Fruit fly (Drosophila melanogaster) whole organism, embryonic: ENCODE data around the gene Pvf1.

Experiments
- BEAF-32 ChIP-seq: fragments of 200-800 bp; sonication (Bioruptor generic); optimal IDR thresholded peaks from 3 replicates; lab custom pipeline; 2017; ENCODE audit warnings: missing biosample characterization, missing genetic modification characterization, mild to moderate bottlenecking, moderate library complexity, missing genetic modification reagents
- CG10366 ChIP-seq: fragments of 200-800 bp; sonication (Bioruptor generic); IDR thresholded peaks from 2 replicates; pipeline ENCODE4 v1.3.6; 2022; ENCODE audit warnings: missing biosample characterization, missing genetic modification characterization
- CG11085 ChIP-seq: fragments of 200-800 bp; sonication (Bioruptor generic); IDR thresholded peaks from 2 replicates; pipeline ENCODE4 v1.3.6; 2022; ENCODE audit warnings: missing biosample characterization, missing genetic modification characterization
- CG13424 ChIP-seq: fragments of 200-800 bp; sonication (Bioruptor generic); optimal IDR thresholded peaks from 2 replicates; lab custom pipeline; 2019; ENCODE audit warnings: missing biosample characterization, mild to moderate bottlenecking, missing genetic modification characterization, moderate library complexity
- CG13775 ChIP-seq: fragments of 200-800 bp; sonication (Bioruptor generic); optimal IDR thresholded peaks from 3 replicates; lab custom pipeline; 2017; ENCODE audit warnings: missing biosample characterization, mild to moderate bottlenecking, missing genetic modification characterization
- CG14860 ChIP-seq: fragments of 200-800 bp; sonication (Bioruptor generic); IDR thresholded peaks from 3 replicates; pipeline ENCODE4 v1.3.6; 2022; ENCODE audit warnings: missing biosample characterization, missing genetic modification characterization; ENCODE audit not compliant: partially characterized antibody
- CG15073 ChIP-seq: fragments of 200-800 bp; sonication (Bioruptor generic); optimal IDR thresholded peaks from 2 replicates; lab custom pipeline; 2016; ENCODE audit warnings: missing biosample characterization, missing genetic modification characterization
- CG15514 ChIP-seq: fragments of 200-800 bp; sonication (Bioruptor generic); optimal IDR thresholded peaks from 3 replicates; lab custom pipeline; 2017; ENCODE audit warnings: missing biosample characterization, missing genetic modification characterization, mild to moderate bottlenecking, moderate library complexity, missing genetic modification reagents
- CG16863 ChIP-seq: fragments of 200-800 bp; sonication (Bioruptor generic); optimal IDR thresholded peaks from 3 replicates; lab custom pipeline; 2016; ENCODE audit warnings: missing biosample characterization, missing genetic modification characterization
- CG17359 ChIP-seq: fragments of 200-800 bp; sonication (Bioruptor generic); optimal IDR thresholded peaks from 3 replicates; lab custom pipeline; 2018; ENCODE audit warnings: missing biosample characterization, mild to moderate bottlenecking, missing genetic modification characterization, moderate library complexity
- CG2120 ChIP-seq: fragments of 200-800 bp; sonication (Bioruptor generic); optimal IDR thresholded peaks from 3 replicates; lab custom pipeline; 2016; ENCODE audit warnings: missing biosample characterization, missing genetic modification characterization
- CG2712 ChIP-seq: fragments of 200-800 bp; optimal IDR thresholded peaks from 3 replicates; lab custom pipeline; 2019; ENCODE audit warnings: missing biosample characterization, mild to moderate bottlenecking, missing genetic modification characterization, moderate library complexity
- CG30020 ChIP-seq: fragments of 200-800 bp; optimal IDR thresholded peaks from 2 replicates; lab custom pipeline; 2019; ENCODE audit warnings: missing biosample characterization, mild to moderate bottlenecking, missing genetic modification characterization, moderate library complexity
- CG34224 ChIP-seq: fragments of 200-800 bp; sonication (Bioruptor generic); IDR thresholded peaks from 3 replicates; pipeline ENCODE4 v1.3.6; 2022; ENCODE audit warnings: missing biosample characterization, missing genetic modification characterization; ENCODE audit not compliant: partially characterized antibody
- CG6791 ChIP-seq: fragments of 200-800 bp; sonication (Bioruptor generic); IDR thresholded peaks from 3 replicates; pipeline ENCODE4 v1.3.6; 2022; ENCODE audit warnings: missing biosample characterization, missing genetic modification characterization; ENCODE audit not compliant: partially characterized antibody
- CG7357 ChIP-seq: fragments of 200-800 bp; sonication (Bioruptor generic); IDR thresholded peaks from 3 replicates; pipeline ENCODE4 v1.3.6; 2022; ENCODE audit warnings: missing biosample characterization, missing genetic modification characterization
- CG7963 ChIP-seq: fragments of 200-800 bp; sonication (Bioruptor generic); IDR thresholded peaks from 3 replicates; pipeline ENCODE4 v1.3.6; 2022; ENCODE audit warnings: missing biosample characterization, missing genetic modification characterization; ENCODE audit not compliant: partially characterized antibody
- CG8388 ChIP-seq: fragments of 200-800 bp; sonication (Bioruptor generic); optimal IDR thresholded peaks from 2 replicates; lab custom pipeline; 2019; ENCODE audit warnings: missing biosample characterization, mild to moderate bottlenecking, missing genetic modification characterization, moderate library complexity
- CG8478 ChIP-seq: fragments of >200 bp; optimal IDR thresholded peaks from 2 replicates; lab custom pipeline; 2018
- CrebB ChIP-seq: fragments of 200-800 bp; sonication (Bioruptor generic); optimal IDR thresholded peaks from 3 replicates; lab custom pipeline; 2018; ENCODE audit warnings: missing biosample characterization, mild to moderate bottlenecking, missing genetic modification characterization
- Dref ChIP-seq: fragments of 200-800 bp; sonication (Bioruptor generic); IDR thresholded peaks from 2 replicates; pipeline ENCODE4 v1.3.6; 2022; ENCODE audit warnings: missing biosample characterization, missing genetic modification characterization
- ERR ChIP-seq: fragments of 200-800 bp; sonication (Bioruptor generic); optimal IDR thresholded peaks from 2 replicates; lab custom pipeline; 2016; ENCODE audit warnings: missing biosample characterization, missing genetic modification characterization
- Fer2 ChIP-seq: fragments of 200-800 bp; sonication (Bioruptor generic); optimal IDR thresholded peaks from 2 replicates; lab custom pipeline; 2018; ENCODE audit warnings: missing biosample characterization, mild to moderate bottlenecking, missing genetic modification characterization, moderate library complexity
- H2.0 ChIP-seq: fragments of 200-800 bp; sonication (Bioruptor generic); IDR thresholded peaks from 2 replicates; pipeline ENCODE4 v1.3.6; 2022; ENCODE audit warnings: missing biosample characterization, missing genetic modification characterization
- HLH4C ChIP-seq: fragments of 200-800 bp; sonication (Bioruptor generic); IDR thresholded peaks from 3 replicates; pipeline ENCODE4 v1.3.6; 2022; ENCODE audit warnings: missing biosample characterization, missing genetic modification characterization; ENCODE audit not compliant: partially characterized antibody
- HmgZ ChIP-seq: fragments of 200-800 bp; sonication (Bioruptor generic); optimal IDR thresholded peaks from 2 replicates; lab custom pipeline; 2018; ENCODE audit warnings: missing biosample characterization, mild to moderate bottlenecking, missing genetic modification characterization
- Hr3 ChIP-seq: fragments of 200-800 bp; sonication (Bioruptor generic); optimal IDR thresholded peaks from 3 replicates; lab custom pipeline; 2016; ENCODE audit warnings: missing biosample characterization, missing genetic modification characterization
- Hr51 ChIP-seq, 2 experiments: fragments of 200-800 bp; sonication (Bioruptor generic); optimal IDR thresholded peaks; 2 replicates in 1 of 2; 3 replicates in 1 of 2; lab custom pipeline; 2016 to 2018; ENCODE audit warnings: missing biosample characterization in 2 of 2, missing genetic modification characterization in 2 of 2, mild to moderate bottlenecking in 1 of 2, moderate library complexity in 1 of 2
- MESR4 ChIP-seq: fragments of 200-800 bp; sonication (Bioruptor generic); optimal IDR thresholded peaks from 2 replicates; lab custom pipeline; 2018; ENCODE audit warnings: missing biosample characterization, mild to moderate bottlenecking, missing genetic modification characterization, moderate library complexity
- Sox102F ChIP-seq: fragments of 200-800 bp; sonication (Bioruptor generic); optimal IDR thresholded peaks from 2 replicates; lab custom pipeline; 2018; ENCODE audit warnings: missing biosample characterization, mild to moderate bottlenecking, missing genetic modification characterization, moderate library complexity
- Ssrp ChIP-seq: fragments of 200-800 bp; sonication (Bioruptor generic); optimal IDR thresholded peaks from 2 replicates; lab custom pipeline; 2018; ENCODE audit warnings: missing biosample characterization, mild to moderate bottlenecking, missing genetic modification characterization, moderate library complexity
- ato ChIP-seq: fragments of 200-800 bp; sonication (Bioruptor generic); IDR thresholded peaks from 2 replicates; pipeline ENCODE4 v1.3.6; 2022; ENCODE audit warnings: missing biosample characterization, missing genetic modification characterization; ENCODE audit not compliant: partially characterized antibody
- bbx ChIP-seq: fragments of 200-800 bp; sonication (Bioruptor generic); IDR thresholded peaks from 2 replicates; pipeline ENCODE4 v1.3.6; 2022; ENCODE audit warnings: missing biosample characterization, missing genetic modification characterization; ENCODE audit not compliant: partially characterized antibody
- crol ChIP-seq: fragments of 200-800 bp; sonication (Bioruptor generic); IDR thresholded peaks from 2 replicates; pipeline ENCODE4 v1.3.6; 2022; ENCODE audit warnings: missing biosample characterization, missing genetic modification characterization
- eyg ChIP-seq: fragments of 200-800 bp; sonication (Bioruptor generic); optimal IDR thresholded peaks from 3 replicates; lab custom pipeline; 2016; ENCODE audit warnings: missing biosample characterization, missing genetic modification characterization
- ftz-f1 ChIP-seq: fragments of 200-800 bp; sonication (Bioruptor generic); optimal IDR thresholded peaks from 2 replicates; lab custom pipeline; 2016; ENCODE audit warnings: missing biosample characterization, missing genetic modification characterization
- gem ChIP-seq: fragments of 200-800 bp; sonication (Bioruptor generic); optimal IDR thresholded peaks from 2 replicates; lab custom pipeline; 2019; ENCODE audit warnings: missing biosample characterization, mild to moderate bottlenecking, missing genetic modification characterization, moderate library complexity
- grau ChIP-seq: fragments of 200-800 bp; optimal IDR thresholded peaks from 3 replicates; lab custom pipeline; 2019; ENCODE audit warnings: missing biosample characterization, mild to moderate bottlenecking, missing genetic modification characterization, moderate library complexity
- her ChIP-seq: fragments of 200-800 bp; sonication (Bioruptor generic); optimal IDR thresholded peaks from 2 replicates; lab custom pipeline; 2016; ENCODE audit warnings: missing biosample characterization, missing genetic modification characterization
- klu ChIP-seq: fragments of 200-800 bp; sonication (Bioruptor generic); IDR thresholded peaks from 2 replicates; pipeline ENCODE4 v1.3.6; 2022; ENCODE audit warnings: missing biosample characterization, missing genetic modification characterization
- nau ChIP-seq: fragments of 200-800 bp; sonication (Bioruptor generic); optimal IDR thresholded peaks from 3 replicates; lab custom pipeline; 2017; ENCODE audit warnings: missing biosample characterization, mild to moderate bottlenecking, missing genetic modification characterization, missing genetic modification reagents
- nmo ChIP-seq: fragments of 200-800 bp; sonication (Bioruptor generic); optimal IDR thresholded peaks from 2 replicates; lab custom pipeline; 2018; ENCODE audit warnings: missing biosample characterization, mild to moderate bottlenecking, missing genetic modification characterization, moderate library complexity
- pita ChIP-seq: fragments of 200-800 bp; sonication (Bioruptor generic); optimal IDR thresholded peaks from 2 replicates; lab custom pipeline; 2017; ENCODE audit warnings: missing biosample characterization, mild to moderate bottlenecking, missing genetic modification characterization
- run ChIP-seq: fragments of 200-800 bp; sonication (Bioruptor generic); optimal IDR thresholded peaks from 3 replicates; lab custom pipeline; 2018; ENCODE audit warnings: missing biosample characterization, mild to moderate bottlenecking, missing genetic modification characterization
- stc ChIP-seq: fragments of 200-800 bp; sonication (Bioruptor generic); IDR thresholded peaks from 2 replicates; pipeline ENCODE4 v1.3.6; 2022; ENCODE audit warnings: missing biosample characterization, missing genetic modification characterization
- stwl ChIP-seq: fragments of 200-800 bp; sonication (Bioruptor generic); optimal IDR thresholded peaks from 3 replicates; lab custom pipeline; 2018; ENCODE audit warnings: missing biosample characterization, mild to moderate bottlenecking, missing genetic modification characterization, moderate library complexity
- tin ChIP-seq: fragments of 200-800 bp; sonication (Bioruptor generic); optimal IDR thresholded peaks from 3 replicates; lab custom pipeline; 2016; ENCODE audit warnings: missing biosample characterization, missing genetic modification characterization
- wdn ChIP-seq: fragments of 200-800 bp; sonication (Bioruptor generic); IDR thresholded peaks from 2 replicates; pipeline ENCODE4 v1.3.6; 2022; ENCODE audit warnings: missing biosample characterization, missing genetic modification characterization
- wor ChIP-seq: fragments of 200-800 bp; sonication (Bioruptor generic); IDR thresholded peaks from 2 replicates; pipeline ENCODE4 v1.3.6; 2022; ENCODE audit warnings: missing biosample characterization, missing genetic modification characterization

Pvf1 gene

dm6 chrX:18857356-18857807, 24.9 kb downstream of the Pvf1 start, which contains the start of gene CG7322 (continued):
- peak; percentile 10 for TF ChIP-seq CG15514 (GFP tag; lab: Kevin White, UChicago)
- TF ChIP-seq H2.0 (GFP tag; lab: Robert Waterston, UW): no peak
- no peak for TF ChIP-seq CG8388 (GFP tag; lab: Kevin White, UChicago)
- TF ChIP-seq ERR (GFP tag; lab: Kevin White, UChicago): peak; percentile 90
- TF ChIP-seq CrebB (tag; lab: Kevin White, UChicago): no peak
- TF ChIP-seq CG11085 (GFP tag; lab: Robert Waterston, UW): no peak
- no peak for TF ChIP-seq wdn (GFP tag; lab: Robert Waterston, UW)
- no peak for TF ChIP-seq CG15073 (GFP tag; lab: Kevin White, UChicago)
- no peak for TF ChIP-seq Sox102F (GFP tag; lab: Kevin White, UChicago)
- TF ChIP-seq ftz-f1 (GFP tag; lab: Kevin White, UChicago): peak; percentile 85
- TF ChIP-seq run: no peak
- TF ChIP-seq CG8478 (lab: Kevin White, UChicago): no peak
- no peak for TF ChIP-seq Fer2 (tag; lab: Kevin White, UChicago)
- peak; percentile 75 for TF ChIP-seq crol
- no peak for TF ChIP-seq CG2712 (tag; lab: Kevin White, UChicago)
- no peak for TF ChIP-seq klu (GFP tag; lab: Robert Waterston, UW)

- TF ChIP-seq HmgZ (no peak), CG30020 (tag; lab: Kevin White, UChicago) (peak; percentile 91), Dref (GFP tag; lab: Robert Waterston, UW) (peak; percentile 80), CG13424 (tag; lab: Kevin White, UChicago) (peak; percentile 38), stwl (peak; percentile 78), stc (no peak), grau (tag; lab: Kevin White, UChicago) (peak; percentile 33), CG13775 (no peak), nmo (GFP tag; lab: Kevin White, UChicago) (peak; percentile 51), eyg (GFP tag; lab: Kevin White, UChicago) (no peak), CG6791 (GFP tag; lab: Robert Waterston, UW) (peak; percentile 82), Ssrp (tag; lab: Kevin White, UChicago) (peak; percentile 29), tin (GFP tag; lab: Kevin White, UChicago) (no peak), MESR4 (GFP tag; lab: Kevin White, UChicago) (peak; percentile 26), ato (peak; percentile 25; the same call in 1 of the 2 replicates), BEAF-32 (GFP tag; lab: Kevin White, UChicago) (peak; percentile 61), CG34224 (GFP tag; lab: Robert Waterston, UW) (peak; percentile 56), CG16863 (GFP tag; lab: Kevin White, UChicago) (no peak), CG7963 (GFP tag; lab: Robert Waterston, UW) (peak; percentile 69), nau (GFP tag; lab: Kevin White, UChicago) (no peak), Hr3 (peak; percentile 32), bbx (GFP tag; lab: Robert Waterston, UW) (peak; percentile 66), H2.0 (GFP tag; lab: Robert Waterston, UW) (no peak), her (GFP tag; lab: Kevin White, UChicago) (no peak), Hr51 (GFP tag; optimal IDR thresholded peaks at IDR 0.05; lab: Kevin White, UChicago) (peak in 1 of 2 experiments; percentile 38), HLH4C (GFP tag; lab: Robert Waterston, UW) (peak; percentile 75), CG7357 (GFP tag; lab: Robert Waterston, UW) (peak; percentile 99), CG17359 (tag; lab: Kevin White, UChicago) (peak; percentile 6), CG14860 (GFP tag; lab: Robert Waterston, UW) (peak; percentile 61; the same call in 2 of the 3 replicates), CG10366 (GFP tag; lab: Robert Waterston, UW) (peak; percentile 18; the same call in 1 of the 2 replicates), wor (GFP tag; lab: Robert Waterston, UW) (no peak), gem (tag; lab: Kevin White, UChicago) (peak; percentile 68), CG2120 (GFP tag; lab: Kevin White, UChicago) (peak; percentile 57), pita (no peak)
These were observed 25.4 kb downstream of the Pvf1 start, which contains the start of gene Usp39 for dm6 chrX:18857916-18858315. Usp39 (plus strand) TSS chrX:18858203.
